Worm (Caenorhabditis elegans) whole organism, young adult: ENCODE results near the gene cnc-1.

Experiments
- Y53F4B.3 ChIP-seq: fragments of 200-800 bp; sonication (Bioruptor generic); IDR thresholded peaks from 2 replicates; pipeline ENCODE4 v1.3.6; 2022; ENCODE audit warnings: missing genetic modification reagents, missing genetic modification characterization, missing compliant biosample characterization
- atf-7 ChIP-seq: sonication (generic microtip); optimal IDR thresholded peaks from 2 replicates; lab custom pipeline; 2017; ENCODE audit warnings: mild to moderate bottlenecking, missing genetic modification characterization, missing compliant biosample characterization
- ceh-40 ChIP-seq: fragments of 200-800 bp; sonication (Bioruptor generic); IDR thresholded peaks from 2 replicates; pipeline ENCODE4 v1.3.6; 2022; ENCODE audit warnings: missing genetic modification characterization, missing compliant biosample characterization
- ceh-58 ChIP-seq: fragments of 200-800 bp; sonication (Bioruptor generic); IDR thresholded peaks from 2 replicates; pipeline ENCODE4 v1.3.6; 2022; ENCODE audit warnings: missing genetic modification characterization, missing compliant biosample characterization
- efl-1 ChIP-seq: fragments of 150-350 bp; optimal IDR thresholded peaks from 2 replicates; lab custom pipeline; 2014; ENCODE audit warnings: missing biosample characterization, missing genetic modification reagents, missing genetic modification characterization
- ets-4 ChIP-seq: fragments of 200-800 bp; sonication (Bioruptor generic); optimal IDR thresholded peaks from 2 replicates; lab custom pipeline; 2018; ENCODE audit warnings: mild to moderate bottlenecking, missing genetic modification characterization, missing compliant biosample characterization
- lsy-27 ChIP-seq: sonication (generic microtip); optimal IDR thresholded peaks from 2 replicates; lab custom pipeline; 2017; ENCODE audit warnings: missing genetic modification characterization, mild to moderate bottlenecking, missing compliant biosample characterization, antibody characterized with exemption, missing genotype, borderline replicate concordance; ENCODE audit not compliant: insufficient read depth
- sea-2 ChIP-seq: fragments of 200-800 bp; sonication (Bioruptor generic); IDR thresholded peaks from 2 replicates; pipeline ENCODE4 v1.3.6; 2022; ENCODE audit warnings: missing genetic modification characterization, missing compliant biosample characterization
- sptf-2 ChIP-seq: fragments of 200-800 bp; sonication (Bioruptor generic); optimal IDR thresholded peaks from 2 replicates; lab custom pipeline; 2018; ENCODE audit warnings: mild to moderate bottlenecking, missing genetic modification characterization, missing compliant biosample characterization
- tbp1 ChIP-seq: fragments of 200-800 bp; sonication (Bioruptor generic); optimal IDR thresholded peaks from 2 replicates; lab custom pipeline; 2018; ENCODE audit warnings: mild to moderate bottlenecking, missing genetic modification characterization, missing compliant biosample characterization

DNA sequence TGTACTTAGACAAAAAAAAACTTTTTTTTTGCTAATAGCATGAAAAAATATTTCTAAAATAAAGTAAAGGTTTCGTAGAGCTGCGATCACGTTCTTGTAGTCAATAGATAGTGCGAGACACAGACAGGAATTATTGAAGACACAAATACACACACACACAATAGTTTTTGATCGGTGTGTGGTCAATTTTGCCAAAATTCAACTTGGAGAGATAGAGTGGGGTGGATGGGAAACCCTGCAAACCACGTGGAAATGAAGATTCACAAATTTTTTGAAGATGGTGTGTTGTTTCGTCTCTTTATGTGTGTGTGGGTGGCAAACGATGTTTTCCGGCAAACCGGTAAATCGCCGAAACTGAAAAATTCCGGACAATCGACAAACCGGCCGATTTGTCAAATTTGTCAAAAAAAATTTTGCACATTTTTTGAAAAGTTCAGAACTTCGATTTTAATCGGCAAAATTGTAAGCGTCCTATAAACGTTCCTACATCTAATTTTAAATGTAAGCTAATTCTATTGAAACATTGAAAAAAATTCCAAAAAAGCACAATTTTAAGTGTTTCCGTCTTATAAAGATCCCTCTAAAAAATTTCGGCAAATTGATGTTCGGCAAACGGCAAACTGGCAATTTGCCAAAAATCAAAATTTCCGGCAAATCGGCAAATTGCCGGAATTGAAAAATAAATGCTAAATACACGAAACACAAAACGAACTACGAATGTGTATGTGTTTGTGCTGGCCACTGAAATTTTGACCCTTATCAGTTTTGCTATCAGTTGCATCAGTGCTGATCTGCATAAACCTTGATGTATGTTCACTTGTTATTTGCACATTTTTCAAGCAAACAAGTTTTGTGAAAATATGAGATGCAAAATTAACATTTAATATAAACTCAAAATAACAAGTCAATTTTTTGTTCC, 11.3 kb downstream of the cnc-1 start:
- TF ChIP-seq Y53F4B.3 (no peak), tbp1 (GFP tag; lab: Kevin White, UChicago) (no peak), sea-2 (GFP tag; lab: Robert Waterston, UW) (no peak), ets-4 (GFP tag; lab: Kevin White, UChicago) (no peak), lsy-27 (tag; lab: Kevin White, UChicago) (no peak), efl-1 (no peak), ceh-58 (GFP tag; lab: Robert Waterston, UW) (no peak), sptf-2 (GFP tag; lab: Kevin White, UChicago) (no peak), ceh-40 (GFP tag; lab: Robert Waterston, UW) (no peak), atf-7 (tag; lab: Kevin White, UChicago) (no peak)
